Worm (Caenorhabditis elegans): Measurements from ENCODE around the gene cri-2.

Gene cri-2

DNA sequence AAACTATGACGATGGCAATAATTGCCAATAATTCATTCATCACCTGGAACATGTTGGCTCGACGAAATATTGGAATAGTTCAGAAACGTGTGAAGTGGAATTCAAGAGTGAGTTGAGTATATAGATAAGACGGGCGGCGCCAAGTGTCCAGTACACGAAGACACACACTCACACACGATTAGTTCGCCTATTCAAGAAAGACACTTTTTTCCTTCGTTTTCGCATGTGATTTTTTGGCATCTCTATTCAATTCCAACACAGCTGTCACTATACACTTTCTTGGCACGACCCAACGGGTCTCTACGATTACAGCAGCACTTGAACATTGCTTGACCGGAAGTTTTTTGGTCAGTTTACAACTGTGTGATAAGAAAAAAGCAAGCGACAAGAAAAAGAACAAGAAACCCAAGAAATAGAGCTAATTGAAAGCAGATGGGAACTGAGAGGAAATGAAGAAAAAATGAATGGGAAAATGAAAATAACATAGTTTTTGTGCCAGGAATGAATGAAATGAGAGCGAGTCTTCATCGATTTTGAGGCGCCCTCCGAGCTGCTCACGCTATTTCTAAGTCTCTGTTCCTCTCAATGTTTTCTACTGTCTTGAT, 16.2 kb downstream of the cri-2 start, which contains the start of gene K07C11.8:
Gene K07C11.8 (minus strand): TSS at position 224 of the 605 bp plus-strand sequence.
- TF ChIP-seq tbp1 (GFP tag; optimal IDR thresholded peaks at IDR 0.05) (no peak), dox-1 (GFP tag; IDR thresholded peaks at IDR 0.05) (peak; percentile 35; the same call in 1 of the 2 replicates), ets-4 (GFP tag; optimal IDR thresholded peaks at IDR 0.05) (peak; percentile 5), xnd-1 (tag; optimal IDR thresholded peaks at IDR 0.05) (no peak), snpc-4 (GFP tag; optimal IDR thresholded peaks at IDR 0.05) (no peak), snpc-4 (tag; optimal IDR thresholded peaks at IDR 0.05) (peak in 1 of 4 experiments; percentile 20), atf-7 (tag; optimal IDR thresholded peaks at IDR 0.05) (peak; percentile 49), cebp-1 (GFP tag; IDR thresholded peaks at IDR 0.05) (no peak), cebp-1 (tag; optimal IDR thresholded peaks at IDR 0.05) (peak; percentile 15), ceh-40 (GFP tag; IDR thresholded peaks at IDR 0.05) (no peak), ceh-27 (GFP tag; optimal IDR thresholded peaks at IDR 0.05) (peak; percentile 35), nhr-80 (tag; optimal IDR thresholded peaks at IDR 0.05) (peak; percentile 92), him-1 (tag; optimal IDR thresholded peaks at IDR 0.05) (no peak), let-607 (tag; optimal IDR thresholded peaks at IDR 0.05) (peak; percentile 13 to 74)

DNA sequence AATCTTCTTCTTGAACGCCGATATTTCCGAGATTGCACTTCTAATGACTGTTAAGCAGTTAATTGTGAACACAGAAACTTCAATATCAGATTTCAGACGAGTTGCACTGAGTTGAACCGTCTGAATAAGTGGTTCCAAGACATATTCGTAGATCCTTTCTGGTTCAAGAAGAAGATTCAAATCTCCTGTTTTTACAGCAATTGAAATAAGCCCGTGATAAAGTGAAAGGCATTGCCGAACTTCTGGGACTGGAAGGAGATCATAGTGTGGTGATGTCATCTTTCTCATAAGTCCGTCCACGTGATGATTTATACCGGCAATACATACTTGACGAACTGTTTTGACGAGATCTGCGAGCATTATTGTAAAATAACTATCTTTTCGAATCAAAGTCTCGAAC, 17.9 kb downstream of the cri-2 start:
- TF ChIP-seq sdz-38 (tag; optimal IDR thresholded peaks at IDR 0.05): no peak
- no peak for TF ChIP-seq snpc-3.4 (tag; optimal IDR thresholded peaks at IDR 0.05)

DNA sequence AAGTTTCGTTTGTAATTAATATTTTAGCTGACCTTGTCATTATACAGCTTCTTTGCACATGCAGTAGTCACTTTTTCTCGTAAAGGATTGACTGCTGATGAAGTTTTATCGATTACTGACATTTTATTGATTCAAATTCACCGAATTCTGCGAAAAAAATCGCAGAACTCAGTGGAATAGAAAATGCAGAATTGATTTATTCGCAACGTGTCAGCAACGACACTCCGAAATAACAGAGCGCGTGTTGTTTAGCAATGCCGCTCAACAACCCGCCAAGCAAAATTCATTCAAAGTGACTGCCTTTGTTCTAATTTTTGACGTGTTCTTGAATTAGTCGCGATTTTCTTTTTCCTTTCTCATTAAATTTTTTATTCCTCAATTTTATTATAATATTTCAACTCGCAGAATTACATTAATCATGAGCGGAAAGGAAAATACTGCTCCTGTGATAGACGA, 19.5 kb downstream of the cri-2 start, which contains the start of the genes cogc-6 and air-1:
Gene cogc-6 (minus strand): TSS at position 234 of the 456 bp plus-strand sequence.
Gene air-1 (plus strand): TSS at position 406 of the 456 bp plus-strand sequence.
- TF ChIP-seq efl-1 (GFP tag; optimal IDR thresholded peaks at IDR 0.05) (peak; percentile 36), snpc-3.4 (tag; optimal IDR thresholded peaks at IDR 0.05) (no peak), snpc-4 (GFP tag; optimal IDR thresholded peaks at IDR 0.05) (peak; percentile 11), snpc-4 (tag; optimal IDR thresholded peaks at IDR 0.05) (peak in 1 of 4 experiments; percentile 30), attf-3 (GFP tag; conservative IDR thresholded peaks at IDR 0.05) (peak; percentile 94)

DNA sequence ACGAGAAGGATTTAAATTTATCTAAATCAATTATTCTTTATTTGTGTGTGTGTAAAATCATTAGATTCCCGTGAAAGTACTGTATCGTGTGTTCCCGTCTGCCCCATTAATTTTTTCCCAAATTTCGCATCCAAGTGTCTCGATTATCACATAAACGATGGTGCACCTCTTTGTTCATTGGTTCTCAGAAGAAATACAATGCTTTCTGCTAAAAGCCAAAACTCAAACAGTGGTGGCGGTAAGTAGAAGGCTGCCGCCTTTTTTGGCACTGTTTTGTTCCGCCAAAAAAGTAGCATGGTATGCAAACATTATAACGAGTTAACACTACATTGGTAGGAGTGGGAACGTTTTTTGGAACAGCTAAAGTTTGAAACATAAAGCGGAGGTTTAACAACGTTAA, 21.8 kb downstream of the cri-2 start:
- TF ChIP-seq F57A8.1 (GFP tag; optimal IDR thresholded peaks at IDR 0.05) (no peak), B0035.1 (tag; optimal IDR thresholded peaks at IDR 0.05) (no peak), ztf-25 (GFP tag; IDR thresholded peaks at IDR 0.05) (0 out of 2 replicates have a peak, but pooled peaks have one; percentile 63), sptf-2 (GFP tag; optimal IDR thresholded peaks at IDR 0.05) (no peak), nhr-80 (tag; optimal IDR thresholded peaks at IDR 0.05) (no peak), Y56A3A.18 (GFP tag; IDR thresholded peaks at IDR 0.05) (no peak), K12H6.12 (tag; optimal IDR thresholded peaks at IDR 0.05) (no peak), hrde-1 (tag; optimal IDR thresholded peaks at IDR 0.05; ENCODE audit: borderline replicate concordance) (peak; percentile 80), ztf-26 (tag; optimal IDR thresholded peaks at IDR 0.05) (no peak), snpc-4 (GFP tag; optimal IDR thresholded peaks at IDR 0.05) (no peak), snpc-4 (tag; optimal IDR thresholded peaks at IDR 0.05) (peak in 1 of 4 experiments; percentile 15), hlh-12 (tag; optimal IDR thresholded peaks at IDR 0.05) (no peak), madf-10 (tag; optimal IDR thresholded peaks at IDR 0.05) (no peak), hmg-20 (GFP tag; IDR thresholded peaks at IDR 0.05) (no peak), ekl-4 (GFP tag; IDR thresholded peaks at IDR 0.05) (0 out of 2 replicates have a peak, but pooled peaks have one; percentile 33), egl-44 (GFP tag; IDR thresholded peaks at IDR 0.05) (no peak), bed-2 (GFP tag; IDR thresholded peaks at IDR 0.05) (no peak), efl-1 (GFP tag; optimal IDR thresholded peaks at IDR 0.05) (no peak), rpc-1 (optimal IDR thresholded peaks at IDR 0.05) (no peak), rpc-1 (tag; optimal IDR thresholded peaks at IDR 0.05) (no peak), lir-1 (GFP tag; conservative IDR thresholded peaks at IDR 0.05) (no peak), sdz-38 (tag; optimal IDR thresholded peaks at IDR 0.05) (no peak), ets-4 (GFP tag; optimal IDR thresholded peaks at IDR 0.05) (no peak), somi-1 (GFP tag; optimal IDR thresholded peaks at IDR 0.05) (no peak), unc-130 (GFP tag; optimal IDR thresholded peaks at IDR 0.05) (peak; percentile 17), zim-3 (tag; optimal IDR thresholded peaks at IDR 0.05) (no peak), tbp1 (GFP tag; optimal IDR thresholded peaks at IDR 0.05) (no peak), him-1 (tag; optimal IDR thresholded peaks at IDR 0.05) (peak; percentile 36), tbx-9 (tag; optimal IDR thresholded peaks at IDR 0.05; ENCODE audit: borderline replicate concordance) (no peak), mxl-1 (tag; optimal IDR thresholded peaks at IDR 0.05) (no peak), lag-1 (GFP tag; IDR thresholded peaks at IDR 0.05) (no peak), K11D2.4 (GFP tag; IDR thresholded peaks at IDR 0.05) (no peak)

Data from whole organism, young adult.